Fruit fly (Drosophila melanogaster): ENCODE data around the gene CG31267.

- TF ChIP-seq Hr4 (GFP tag; optimal IDR thresholded peaks at IDR 0.05) (no peak), Sox102F (GFP tag; optimal IDR thresholded peaks at IDR 0.05) (no peak), Eip93F (GFP tag; optimal IDR thresholded peaks at IDR 0.05) (no peak), CG15336 (GFP tag; IDR thresholded peaks at IDR 0.05) (no peak), CG11902 (GFP tag; optimal IDR thresholded peaks at IDR 0.05) (no peak), CG1621 (tag; optimal IDR thresholded peaks at IDR 0.05) (no peak), dsx (GFP tag; optimal IDR thresholded peaks at IDR 0.05; ENCODE audit: poor library complexity, severe bottlenecking) (no peak), CG31627 (GFP tag; optimal IDR thresholded peaks at IDR 0.05) (no peak), Lpt (GFP tag; optimal IDR thresholded peaks at IDR 0.05) (no peak), salr (GFP tag; optimal IDR thresholded peaks at IDR 0.05) (no peak), acj6 (GFP tag; optimal IDR thresholded peaks at IDR 0.05) (no peak), CG16779 (tag; optimal IDR thresholded peaks at IDR 0.05) (no peak), Eip78C (GFP tag) (no peak), CG4318 (GFP tag; optimal IDR thresholded peaks at IDR 0.05) (no peak)
Observed at dm6 chr3R:17133897-17134296, at the start of gene CG31267.

Data from whole organism, prepupa.